Worm (Caenorhabditis elegans) whole organism, L1 larva: ENCODE results near the gene unc-1.

ENCODE experiments used
- ama-1 ChIP-seq: fragments of 150-350 bp; optimal IDR thresholded peaks from 2 replicates; lab custom pipeline; 2014
- ceh-63 ChIP-seq: fragments of 200-800 bp; sonication (Bioruptor generic); optimal IDR thresholded peaks from 2 replicates; lab custom pipeline; 2018; ENCODE audit warnings: mild to moderate bottlenecking, missing genetic modification characterization, missing compliant biosample characterization
- ceh-88 ChIP-seq: fragments of 200-800 bp; sonication (Bioruptor generic); IDR thresholded peaks from 2 replicates; pipeline ENCODE4 v1.3.6; 2022; ENCODE audit warnings: missing genetic modification characterization, missing compliant biosample characterization
- fos-1 ChIP-seq: fragments of 150-350 bp; optimal IDR thresholded peaks from 2 replicates; lab custom pipeline; 2014; ENCODE audit warnings: missing biosample characterization, missing genetic modification characterization
- lsy-2 ChIP-seq, 2 experiments: fragments of 150-350 bp; optimal IDR thresholded peaks; 2 replicates each; lab custom pipeline; 2014; ENCODE audit warnings: missing biosample characterization in 2 of 2, missing genetic modification characterization in 2 of 2
- nhr-237 ChIP-seq: fragments of 150-350 bp; optimal IDR thresholded peaks from 2 replicates; lab custom pipeline; 2014; ENCODE audit warnings: missing biosample characterization, missing genetic modification characterization
- sup-37 ChIP-seq: fragments of 200-800 bp; sonication (Bioruptor generic); optimal IDR thresholded peaks from 2 replicates; lab custom pipeline; 2018; ENCODE audit warnings: mild to moderate bottlenecking, missing genetic modification characterization, missing compliant biosample characterization
- unc-130 ChIP-seq: fragments of 150-350 bp; optimal IDR thresholded peaks from 2 replicates; lab custom pipeline; 2017; ENCODE audit warnings: missing biosample characterization, missing genetic modification characterization, inconsistent platforms

- TF ChIP-seq sup-37 (GFP tag; lab: Kevin White, UChicago) (no peak), fos-1 (tag; lab: Kevin White, UChicago) (no peak), nhr-237 (no peak), ama-1 (lab: Kevin White, UChicago) (no peak), ceh-88 (no peak), lsy-2 (tag; optimal IDR thresholded peaks at IDR 0.05; lab: Kevin White, UChicago) (no peak), ceh-63 (no peak), unc-130 (no peak)
Measured at ce11 chrX:1021835-1022311, 40.4 kb downstream of the unc-1 start.
